Worm (Caenorhabditis elegans) whole organism, late embryonic: ENCODE results near the gene nrx-1.

Source experiments
- K09A11.1 ChIP-seq: sonication (generic microtip); optimal IDR thresholded peaks from 2 replicates; lab custom pipeline; 2017; ENCODE audit warnings: antibody characterized with exemption, mild to moderate bottlenecking, missing genetic modification characterization, missing compliant biosample characterization; ENCODE audit not compliant: insufficient read depth
- ama-1 ChIP-seq: fragments of 150-350 bp; optimal IDR thresholded peaks from 2 replicates; lab custom pipeline; 2014
- ceh-22 ChIP-seq: sonication (generic microtip); optimal IDR thresholded peaks from 2 replicates; lab custom pipeline; 2017; ENCODE audit warnings: missing biosample characterization, missing genetic modification characterization
- pha-4 ChIP-seq: fragments of 150-350 bp; optimal IDR thresholded peaks from 2 replicates; lab custom pipeline; 2018; ENCODE audit warnings: missing biosample characterization, missing genetic modification reagents, missing genetic modification characterization
- tbx-2 ChIP-seq: sonication (generic microtip); optimal IDR thresholded peaks from 2 replicates; lab custom pipeline; 2016; ENCODE audit warnings: missing genetic modification characterization, missing compliant biosample characterization

DNA sequence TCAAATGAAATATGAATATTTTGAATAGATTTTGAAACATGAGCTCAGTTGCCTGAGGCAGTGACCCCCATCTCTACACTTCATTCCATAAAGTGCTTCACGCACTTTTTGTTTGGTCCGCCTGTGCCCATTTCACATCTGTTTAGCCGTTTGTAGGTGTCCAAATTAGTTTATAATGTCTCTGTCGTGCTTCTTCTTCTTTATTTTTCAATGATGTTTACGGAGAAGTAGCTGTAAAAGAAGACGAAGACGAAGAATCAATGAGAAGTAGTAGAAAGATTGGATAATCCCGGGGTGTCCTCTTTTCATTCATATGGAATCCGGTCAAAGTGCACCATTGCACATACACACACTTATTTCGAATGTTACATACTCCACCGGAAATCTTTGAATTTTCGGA is 14.6 kb downstream of the nrx-1 start:
- no peak for TF ChIP-seq ama-1 (lab: Kevin White, UChicago)
- TF ChIP-seq tbx-2: no peak
- TF ChIP-seq K09A11.1 (tag; lab: Kevin White, UChicago): no peak
- no peak for TF ChIP-seq ceh-22 (tag; lab: Kevin White, UChicago)
- no peak for TF ChIP-seq pha-4 (tag; lab: Kevin White, UChicago)
